Fruit fly (Drosophila melanogaster) whole organism, embryonic: ENCODE measurements around the gene CG16717.

ENCODE experiments used
- Atf6 ChIP-seq: fragments of 200-800 bp; sonication (Bioruptor generic); IDR thresholded peaks from 2 replicates; pipeline ENCODE4 v1.3.6; 2022; ENCODE audit warnings: missing biosample characterization, missing genetic modification characterization
- Awh ChIP-seq: fragments of 200-800 bp; sonication (Bioruptor generic); IDR thresholded peaks from 2 replicates; pipeline ENCODE4, ENCODE4 v1.3.6; 2022; ENCODE audit warnings: missing biosample characterization, missing genetic modification characterization
- CG10979 ChIP-seq: fragments of 200-800 bp; sonication (Bioruptor generic); optimal IDR thresholded peaks from 2 replicates; lab custom pipeline; 2018; ENCODE audit warnings: missing biosample characterization, mild to moderate bottlenecking, missing genetic modification characterization, moderate library complexity
- CG11504 ChIP-seq: fragments of 200-800 bp; sonication (Bioruptor generic); optimal IDR thresholded peaks from 3 replicates; lab custom pipeline; 2019; ENCODE audit warnings: missing biosample characterization, mild to moderate bottlenecking, missing genetic modification characterization, moderate library complexity
- CG12219 ChIP-seq: fragments of 200-800 bp; sonication (Bioruptor generic); optimal IDR thresholded peaks from 3 replicates; lab custom pipeline; 2018; ENCODE audit warnings: missing biosample characterization, mild to moderate bottlenecking, missing genetic modification characterization
- CG13424 ChIP-seq: fragments of 200-800 bp; sonication (Bioruptor generic); optimal IDR thresholded peaks from 2 replicates; lab custom pipeline; 2019; ENCODE audit warnings: missing biosample characterization, mild to moderate bottlenecking, missing genetic modification characterization, moderate library complexity
- CG15601 ChIP-seq: fragments of 200-800 bp; sonication (Bioruptor generic); optimal IDR thresholded peaks from 3 replicates; lab custom pipeline; 2019; ENCODE audit warnings: missing biosample characterization, mild to moderate bottlenecking, missing genetic modification characterization, moderate library complexity
- CG1603 ChIP-seq: fragments of 200-800 bp; sonication (Bioruptor generic); optimal IDR thresholded peaks from 2 replicates; lab custom pipeline; 2019; ENCODE audit warnings: missing biosample characterization, mild to moderate bottlenecking, missing genetic modification characterization, moderate library complexity
- CG1647 ChIP-seq: fragments of 200-800 bp; sonication (Bioruptor generic); optimal IDR thresholded peaks from 3 replicates; lab custom pipeline; 2016; ENCODE audit warnings: missing biosample characterization, missing genetic modification characterization
- CG18619 ChIP-seq: fragments of 200-800 bp; sonication (Bioruptor generic); optimal IDR thresholded peaks from 3 replicates; lab custom pipeline; 2017; ENCODE audit warnings: missing biosample characterization, mild to moderate bottlenecking, missing genetic modification characterization
- CG18764 ChIP-seq: fragments of 200-800 bp; sonication (Bioruptor generic); optimal IDR thresholded peaks from 3 replicates; lab custom pipeline; 2016; ENCODE audit warnings: missing biosample characterization, missing genetic modification characterization
- CG2199 ChIP-seq: fragments of 200-800 bp; sonication (Bioruptor generic); IDR thresholded peaks from 3 replicates; pipeline ENCODE4 v1.3.6; 2022; ENCODE audit warnings: missing biosample characterization, missing genetic modification characterization
- CG32772 ChIP-seq: fragments of 200-800 bp; sonication (Bioruptor generic); IDR thresholded peaks from 2 replicates; pipeline ENCODE4 v1.3.6; 2022; ENCODE audit warnings: missing biosample characterization, missing genetic modification characterization
- CG3726 ChIP-seq: fragments of 200-800 bp; sonication (Bioruptor generic); IDR thresholded peaks from 3 replicates; pipeline ENCODE4, ENCODE4 v1.3.6; 2022; ENCODE audit warnings: missing biosample characterization, missing genetic modification characterization
- CG3838 ChIP-seq: fragments of 200-800 bp; sonication (Bioruptor generic); optimal IDR thresholded peaks from 3 replicates; lab custom pipeline; 2016; ENCODE audit warnings: missing biosample characterization, missing genetic modification characterization
- CG6765 ChIP-seq: fragments of 200-800 bp; sonication (Bioruptor generic); optimal IDR thresholded peaks from 3 replicates; lab custom pipeline; 2017; ENCODE audit warnings: missing biosample characterization, mild to moderate bottlenecking, missing genetic modification characterization
- CG7963 ChIP-seq: fragments of 200-800 bp; sonication (Bioruptor generic); IDR thresholded peaks from 3 replicates; pipeline ENCODE4 v1.3.6; 2022; ENCODE audit warnings: missing biosample characterization, missing genetic modification characterization; ENCODE audit not compliant: partially characterized antibody
- CG8924 ChIP-seq: fragments of 200-800 bp; optimal IDR thresholded peaks from 3 replicates; lab custom pipeline; 2019; ENCODE audit warnings: missing biosample characterization, mild to moderate bottlenecking, missing genetic modification characterization, moderate library complexity
- CTCF ChIP-seq: fragments of 200-800 bp; sonication (Bioruptor generic); optimal IDR thresholded peaks from 2 replicates; lab custom pipeline; 2017; ENCODE audit warnings: missing biosample characterization, mild to moderate bottlenecking, missing genetic modification characterization, moderate library complexity
- Dref ChIP-seq: fragments of 200-800 bp; sonication (Bioruptor generic); IDR thresholded peaks from 2 replicates; pipeline ENCODE4 v1.3.6; 2022; ENCODE audit warnings: missing biosample characterization, missing genetic modification characterization
- Ets65A ChIP-seq: fragments of 200-800 bp; sonication (Bioruptor generic); peaks from one replicate; lab custom pipeline; 2016; ENCODE audit warnings: missing biosample characterization, missing genetic modification characterization
- Hr3 ChIP-seq: fragments of 200-800 bp; sonication (Bioruptor generic); optimal IDR thresholded peaks from 3 replicates; lab custom pipeline; 2016; ENCODE audit warnings: missing biosample characterization, missing genetic modification characterization
- Jarid2 ChIP-seq: fragments of 200-800 bp; sonication (Bioruptor generic); optimal IDR thresholded peaks from 3 replicates; lab custom pipeline; 2017; ENCODE audit warnings: mild to moderate bottlenecking, missing biosample characterization, missing genetic modification reagents, missing genetic modification characterization
- Kr ChIP-seq: fragments of 200-800 bp; sonication (Bioruptor generic); optimal IDR thresholded peaks from 2 replicates; lab custom pipeline; 2017; ENCODE audit warnings: missing biosample characterization, mild to moderate bottlenecking, missing genetic modification characterization
- Lim3 ChIP-seq: fragments of 200-800 bp; sonication (Bioruptor generic); IDR thresholded peaks from 2 replicates; pipeline ENCODE4 v1.3.6; 2022; ENCODE audit warnings: missing biosample characterization, missing genetic modification characterization
- NC2α ChIP-seq: fragments of 200-800 bp; sonication (Bioruptor generic); optimal IDR thresholded peaks from 2 replicates; lab custom pipeline; 2016; ENCODE audit warnings: missing biosample characterization, missing genetic modification characterization
- NfI ChIP-seq: fragments of 200-800 bp; sonication (Bioruptor generic); optimal IDR thresholded peaks from 3 replicates; lab custom pipeline; 2018; ENCODE audit warnings: missing biosample characterization, mild to moderate bottlenecking, missing genetic modification characterization, moderate library complexity
- Tbp ChIP-seq: fragments of >200 bp; optimal IDR thresholded peaks from 2 replicates; lab custom pipeline; 2018; ENCODE audit warnings: missing biosample characterization, missing genetic modification characterization
- ash1 ChIP-seq: fragments of 200-800 bp; sonication (Bioruptor generic); optimal IDR thresholded peaks from 2 replicates; lab custom pipeline; 2018; ENCODE audit warnings: missing biosample characterization, mild to moderate bottlenecking, missing genetic modification characterization
- chinmo ChIP-seq: fragments of 200-800 bp; sonication (Bioruptor generic); IDR thresholded peaks from 4 replicates; pipeline ENCODE4 v1.3.6; 2022; ENCODE audit warnings: missing biosample characterization, missing genetic modification characterization; ENCODE audit not compliant: partially characterized antibody
- chn ChIP-seq: fragments of 200-800 bp; sonication (Bioruptor generic); optimal IDR thresholded peaks from 2 replicates; lab custom pipeline; 2016; ENCODE audit warnings: missing biosample characterization, missing genetic modification characterization
- croc ChIP-seq: fragments of 200-800 bp; sonication (Bioruptor generic); conservative IDR thresholded peaks from 3 replicates; pipeline ENCODE4 v1.3.6; 2022; ENCODE audit warnings: missing biosample characterization, missing genetic modification characterization
- dan ChIP-seq: fragments of 200-800 bp; sonication (Bioruptor generic); IDR thresholded peaks from 2 replicates; pipeline ENCODE4 v1.3.6; 2022; ENCODE audit warnings: missing biosample characterization, missing genetic modification characterization
- emc ChIP-seq: fragments of 200-800 bp; sonication (Bioruptor generic); optimal IDR thresholded peaks from 2 replicates; lab custom pipeline; 2016; ENCODE audit warnings: missing biosample characterization, missing genetic modification characterization
- ems ChIP-seq: fragments of 200-800 bp; sonication (Bioruptor generic); optimal IDR thresholded peaks from 3 replicates; lab custom pipeline; 2016; ENCODE audit warnings: missing biosample characterization, missing genetic modification characterization
- eyg ChIP-seq: fragments of 200-800 bp; sonication (Bioruptor generic); optimal IDR thresholded peaks from 3 replicates; lab custom pipeline; 2016; ENCODE audit warnings: missing biosample characterization, missing genetic modification characterization
- fu2 ChIP-seq: fragments of 200-800 bp; sonication (Bioruptor generic); optimal IDR thresholded peaks from 2 replicates; lab custom pipeline; 2016; ENCODE audit warnings: missing biosample characterization, missing genetic modification characterization
- gro ChIP-seq: fragments of 200-800 bp; sonication (Bioruptor generic); optimal IDR thresholded peaks from 2 replicates; lab custom pipeline; 2016; ENCODE audit warnings: missing biosample characterization, missing genetic modification characterization
- hb ChIP-seq: fragments of 200-800 bp; sonication (Bioruptor generic); IDR thresholded peaks from 3 replicates; pipeline ENCODE4 v1.3.6; 2022; ENCODE audit warnings: missing biosample characterization, missing genetic modification characterization; ENCODE audit not compliant: partially characterized antibody
- ind ChIP-seq: fragments of 200-800 bp; sonication (Bioruptor generic); optimal IDR thresholded peaks from 3 replicates; lab custom pipeline; 2016; ENCODE audit warnings: missing biosample characterization, missing genetic modification characterization
- lbe ChIP-seq: fragments of 200-800 bp; sonication (Bioruptor generic); optimal IDR thresholded peaks from 2 replicates; lab custom pipeline; 2016; ENCODE audit warnings: missing biosample characterization, mild to moderate bottlenecking, missing genetic modification characterization
- nom ChIP-seq: fragments of 200-800 bp; sonication (Bioruptor generic); optimal IDR thresholded peaks from 2 replicates; lab custom pipeline; 2017; ENCODE audit warnings: missing biosample characterization, missing genetic modification characterization, mild to moderate bottlenecking, moderate library complexity, missing genetic modification reagents
- oc ChIP-seq: fragments of 200-800 bp; sonication (Bioruptor generic); optimal IDR thresholded peaks from 2 replicates; lab custom pipeline; 2018; ENCODE audit warnings: missing biosample characterization, mild to moderate bottlenecking, missing genetic modification characterization, moderate library complexity
- onecut ChIP-seq: fragments of 200-800 bp; sonication (Bioruptor generic); IDR thresholded peaks from 2 replicates; pipeline ENCODE4 v1.3.6; 2022; ENCODE audit warnings: missing biosample characterization, missing genetic modification characterization
- psq ChIP-seq: fragments of 200-800 bp; sonication (Bioruptor generic); optimal IDR thresholded peaks from 2 replicates; lab custom pipeline; 2017; ENCODE audit warnings: missing biosample characterization, missing genetic modification characterization
- ro ChIP-seq: fragments of 200-800 bp; sonication (Bioruptor generic); IDR thresholded peaks from 2 replicates; pipeline ENCODE4 v1.3.6; 2022; ENCODE audit warnings: missing biosample characterization, missing genetic modification characterization
- sc ChIP-seq, 3 experiments: fragments of >200 bp in 2 of 3; fragments of 200-800 bp in 1 of 3; sonication (Bioruptor generic) in 1 of 3; optimal IDR thresholded peaks; 2 replicates in 2 of 3; 3 replicates in 1 of 3; lab custom pipeline; 2017; ENCODE audit warnings: mild to moderate bottlenecking in 1 of 3, missing biosample characterization in 1 of 3, missing genetic modification characterization in 1 of 3, missing genetic modification reagents in 1 of 3
- unc-4 ChIP-seq: fragments of 200-800 bp; sonication (Bioruptor generic); IDR thresholded peaks from 2 replicates; pipeline ENCODE4 v1.3.6; 2022; ENCODE audit warnings: missing biosample characterization, missing genetic modification characterization; ENCODE audit not compliant: partially characterized antibody
- unpg ChIP-seq: fragments of 200-800 bp; sonication (Bioruptor generic); optimal IDR thresholded peaks from 3 replicates; lab custom pipeline; 2018; ENCODE audit warnings: missing biosample characterization, mild to moderate bottlenecking, missing genetic modification characterization, moderate library complexity
- z ChIP-seq: fragments of 200-800 bp; sonication (Bioruptor generic); IDR thresholded peaks from 3 replicates; pipeline ENCODE4 v1.3.6; 2022; ENCODE audit warnings: missing biosample characterization, missing genetic modification characterization

Gene CG16717

dm6 chr3L:9692892-9693551, 14.0 kb downstream of the CG16717 start (continued):
- TF ChIP-seq onecut (GFP tag; lab: Robert Waterston, UW) (peak; percentile 85), z (GFP tag; lab: Robert Waterston, UW) (no peak), CG13424 (peak; percentile 97), Lim3 (peak; percentile 68), unpg (peak; percentile 87), CG18764 (GFP tag; lab: Kevin White, UChicago) (peak; percentile 89), CG10979 (tag; lab: Kevin White, UChicago) (peak; percentile 97), CG1603 (peak; percentile 86), CG15601 (tag; lab: Kevin White, UChicago) (peak; percentile 93), CG3726 (GFP tag; lab: Robert Waterston, UW) (peak; percentile 86), ro (GFP tag; lab: Robert Waterston, UW) (peak; percentile 73; the same call in 1 of the 2 replicates), gro (GFP tag; lab: Kevin White, UChicago) (peak; percentile 96), lbe (GFP tag; lab: Kevin White, UChicago) (peak; percentile 78), Hr3 (GFP tag; lab: Kevin White, UChicago) (peak; percentile 97), CG12219 (GFP tag; lab: Kevin White, UChicago) (peak; percentile 88), NC2α (GFP tag; lab: Kevin White, UChicago) (peak; percentile 93), Atf6 (GFP tag; lab: Robert Waterston, UW) (peak; percentile 94), ind (GFP tag; lab: Kevin White, UChicago) (peak; percentile 96), hb (GFP tag; lab: Robert Waterston, UW) (no peak), fu2 (peak; percentile 97), CG2199 (GFP tag; lab: Robert Waterston, UW) (peak; percentile 39; the same call in 1 of the 3 replicates), eyg (GFP tag; lab: Kevin White, UChicago) (peak; percentile 95), dan (GFP tag; lab: Robert Waterston, UW) (peak; percentile 63; the same call in 1 of the 2 replicates), Dref (GFP tag; lab: Robert Waterston, UW) (no peak), CG6765 (GFP tag; lab: Kevin White, UChicago) (peak; percentile 95), croc (GFP tag; lab: Robert Waterston, UW) (peak; percentile 86), Jarid2 (GFP tag; lab: Kevin White, UChicago) (peak; percentile 86), ash1 (GFP tag; lab: Kevin White, UChicago) (peak; percentile 68), chn (peak; percentile 96), NfI (peak; percentile 94), Awh (GFP tag; lab: Robert Waterston, UW) (peak; percentile 68), oc (peak; percentile 33), CG1647 (GFP tag; lab: Kevin White, UChicago) (peak; percentile 95), unc-4 (GFP tag; lab: Robert Waterston, UW) (no peak; the same call in 1 of the 2 replicates), psq (GFP tag; lab: Kevin White, UChicago) (peak; percentile 84), CG11504 (tag; lab: Kevin White, UChicago) (peak; percentile 96), CG7963 (no peak), CG8924 (tag; lab: Kevin White, UChicago) (peak; percentile 97), CTCF (peak; percentile 52), CG18619 (GFP tag; lab: Kevin White, UChicago) (peak; percentile 98), Tbp (GFP tag; lab: Kevin White, UChicago) (no peak), nom (peak; percentile 72), ems (peak; percentile 96), emc (GFP tag; lab: Kevin White, UChicago) (peak; percentile 91), Kr (GFP tag; lab: Kevin White, UChicago) (no peak), CG3838 (GFP tag; lab: Kevin White, UChicago) (peak; percentile 87), chinmo (GFP tag; lab: Robert Waterston, UW) (0 out of 4 replicates have a peak, but pooled peaks have one; percentile 16), Ets65A (peak; percentile 100), CG32772 (GFP tag; lab: Robert Waterston, UW) (peak; percentile 86), sc (optimal IDR thresholded peaks at IDR 0.05; lab: Kevin White, UChicago) (no peak), sc (GFP tag; optimal IDR thresholded peaks at IDR 0.05; lab: Kevin White, UChicago) (peak; percentile 95)
